Fruit fly (Drosophila melanogaster) whole organism: Measurements from ENCODE around the gene Slip1.

Source experiments
- pan ChIP-seq: fragments of >200 bp; optimal IDR thresholded peaks from 2 replicates; lab custom pipeline; 2017
- psq ChIP-seq: fragments of >200 bp; optimal IDR thresholded peaks from 2 replicates; lab custom pipeline; 2017

- TF ChIP-seq pan = no peak
- TF ChIP-seq psq (lab: Kevin White, UChicago) = no peak
These were observed 55.2 kb downstream of the Slip1 start for dm6 chr4:718614-719013.
